Fruit fly (Drosophila melanogaster): ENCODE measurements around the gene nAChRalpha5.
A peak's percentile ranks its signal among the peaks of the same experiment; 100 is the strongest.

Gene nAChRalpha5

DNA sequence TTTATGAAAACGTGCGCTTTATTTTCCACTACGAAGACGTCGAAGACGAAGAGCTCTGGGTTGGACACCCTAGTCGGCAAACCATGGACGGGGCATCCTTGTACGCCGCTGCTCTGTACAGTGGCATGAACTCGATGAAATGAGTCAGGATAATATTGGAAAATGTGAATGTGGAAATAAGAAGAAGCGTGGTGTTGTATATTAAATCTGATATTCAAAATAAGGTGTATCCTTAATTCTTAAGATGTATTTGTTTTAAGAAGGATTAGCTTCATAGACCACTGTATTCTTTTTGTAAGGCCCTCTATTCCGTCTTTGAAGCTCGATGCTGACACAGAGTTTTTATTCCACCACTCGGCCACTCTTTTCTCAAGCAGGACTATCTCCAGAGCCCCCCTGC, 101.3 kb downstream of the nAChRalpha5 start:
- TF ChIP-seq CG10348 (GFP tag; IDR thresholded peaks at IDR 0.05): no peak
- peak; percentile 14 for TF ChIP-seq CG17806 (tag; optimal IDR thresholded peaks at IDR 0.05)
- peak; percentile 50 for TF ChIP-seq CG15710 (tag; optimal IDR thresholded peaks at IDR 0.05)
- TF ChIP-seq EcR (GFP tag; optimal IDR thresholded peaks at IDR 0.05): no peak
- peak; percentile 36 for TF ChIP-seq CG14655 (GFP tag; optimal IDR thresholded peaks at IDR 0.05)
- TF ChIP-seq CG9948 (tag; optimal IDR thresholded peaks at IDR 0.05): peak; percentile 25
- TF ChIP-seq D1 (tag; optimal IDR thresholded peaks at IDR 0.05): no peak
- 0 out of 2 replicates have a peak, but pooled peaks have one; percentile 21 for TF ChIP-seq CG12605 (GFP tag; IDR thresholded peaks at IDR 0.05)
- no peak for TF ChIP-seq CG32121 (GFP tag; IDR thresholded peaks at IDR 0.05)
- no peak for TF ChIP-seq CG13204 (GFP tag; optimal IDR thresholded peaks at IDR 0.05)
- no peak for TF ChIP-seq Ets98B (GFP tag; IDR thresholded peaks at IDR 0.05)
- peak; percentile 33 for TF ChIP-seq CG34367 (tag; optimal IDR thresholded peaks at IDR 0.05)
- TF ChIP-seq CG4496 (GFP tag; IDR thresholded peaks at IDR 0.05): peak; percentile 27; the same call in 1 of the 3 replicates
- TF ChIP-seq CG8159 (tag; optimal IDR thresholded peaks at IDR 0.05): peak; percentile 30
- no peak for TF ChIP-seq Snoo (tag; optimal IDR thresholded peaks at IDR 0.05)
- TF ChIP-seq CG8301 (tag; optimal IDR thresholded peaks at IDR 0.05): peak; percentile 37

DNA sequence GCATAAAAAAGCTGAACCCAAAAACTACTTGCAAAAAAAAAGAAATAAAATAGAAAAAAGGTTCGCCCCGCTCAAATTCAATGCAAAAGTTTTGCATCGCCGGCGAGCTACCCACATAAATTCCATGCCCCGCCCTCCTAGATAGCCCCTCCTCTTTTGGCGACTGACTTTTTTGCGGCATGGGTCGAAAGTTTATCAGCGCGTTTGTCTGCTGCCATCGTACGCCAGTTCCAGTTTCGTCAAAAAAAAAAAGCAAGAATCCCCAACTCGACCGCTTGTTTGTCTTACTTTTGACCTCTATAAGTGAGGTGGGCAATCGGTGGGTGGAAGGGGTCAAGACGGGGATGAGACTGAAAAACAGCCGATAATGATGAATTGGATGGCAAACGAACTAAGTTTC, 102.9 kb downstream of the nAChRalpha5 start:
- no peak for TF ChIP-seq EcR (GFP tag; optimal IDR thresholded peaks at IDR 0.05)
